Worm (Caenorhabditis elegans) whole organism, L1 larva: ENCODE data around the gene tag-115.

Source experiments
- F16B12.6 ChIP-seq: fragments of 150-350 bp; optimal IDR thresholded peaks from 2 replicates; lab custom pipeline; 2014; ENCODE audit warnings: missing biosample characterization, missing genetic modification characterization
- Y116A8C.19 ChIP-seq: sonication (generic microtip); optimal IDR thresholded peaks from 2 replicates; lab custom pipeline; 2016; ENCODE audit warnings: missing compliant biosample characterization, missing genetic modification characterization, borderline replicate concordance
- aly-2 ChIP-seq: fragments of 150-350 bp; optimal IDR thresholded peaks from 2 replicates; lab custom pipeline; 2014; ENCODE audit warnings: missing biosample characterization, missing genetic modification characterization
- ama-1 ChIP-seq: fragments of 150-350 bp; optimal IDR thresholded peaks from 2 replicates; lab custom pipeline; 2014
- ceh-8 ChIP-seq: fragments of 200-800 bp; sonication (Bioruptor generic); optimal IDR thresholded peaks from 2 replicates; lab custom pipeline; 2018; ENCODE audit warnings: mild to moderate bottlenecking, missing genetic modification characterization, moderate library complexity, missing compliant biosample characterization
- ceh-82 ChIP-seq, 3 experiments: fragments of 150-350 bp in 1 of 3; sonication (generic microtip) in 2 of 3; optimal IDR thresholded peaks; 2 replicates each; lab custom pipeline; 2014 to 2017; ENCODE audit warnings: missing biosample characterization in 3 of 3, missing genetic modification characterization in 3 of 3
- ceh-88 ChIP-seq: fragments of 200-800 bp; sonication (Bioruptor generic); IDR thresholded peaks from 2 replicates; pipeline ENCODE4 v1.3.6; 2022; ENCODE audit warnings: missing genetic modification characterization, missing compliant biosample characterization
- efl-1 ChIP-seq, 4 experiments: fragments of 150-350 bp; optimal IDR thresholded peaks in 3 of 4; peaks in 1 of 4; 1 replicate in 1 of 4; 2 replicates in 3 of 4; lab custom pipeline; 2014; ENCODE audit warnings: missing biosample characterization in 2 of 4, missing genetic modification characterization in 2 of 4, missing genetic modification reagents in 2 of 4
- efl-3 ChIP-seq: fragments of 200-800 bp; sonication (Bioruptor generic); optimal IDR thresholded peaks from 2 replicates; lab custom pipeline; 2018; ENCODE audit warnings: mild to moderate bottlenecking, missing genetic modification characterization, missing compliant biosample characterization
- egl-13 ChIP-seq: sonication (generic microtip); optimal IDR thresholded peaks from 2 replicates; lab custom pipeline; 2016; ENCODE audit warnings: missing genotype, missing genetic modification reagents, missing genetic modification characterization, missing compliant biosample characterization
- elt-3 ChIP-seq, 6 experiments: fragments of 150-350 bp in 1 of 6; sonication (generic microtip); optimal IDR thresholded peaks; 2 replicates each; lab custom pipeline; 2017 to 2018; ENCODE audit warnings: missing biosample characterization in 6 of 6, missing genetic modification characterization in 6 of 6, inconsistent platforms in 1 of 6
- ets-5 ChIP-seq: fragments of 200-800 bp; sonication (Bioruptor generic); IDR thresholded peaks from 2 replicates; pipeline ENCODE4 v1.3.6; 2022; ENCODE audit warnings: missing genetic modification characterization, missing compliant biosample characterization
- fkh-4 ChIP-seq: sonication (generic microtip); optimal IDR thresholded peaks from 2 replicates; lab custom pipeline; 2016; ENCODE audit warnings: missing compliant biosample characterization, missing genetic modification characterization, borderline replicate concordance
- grh-1 ChIP-seq: fragments of 200-800 bp; sonication (Bioruptor generic); IDR thresholded peaks from 2 replicates; pipeline ENCODE4 v1.3.6; 2022; ENCODE audit warnings: missing genetic modification reagents, missing genetic modification characterization, missing compliant biosample characterization
- hlh-17 ChIP-seq: fragments of 200-800 bp; sonication (Bioruptor generic); optimal IDR thresholded peaks from 2 replicates; lab custom pipeline; 2018; ENCODE audit warnings: missing genetic modification characterization, mild to moderate bottlenecking, missing compliant biosample characterization, moderate library complexity, borderline replicate concordance
- hpl-2 ChIP-seq: fragments of 150-350 bp; optimal IDR thresholded peaks from 2 replicates; lab custom pipeline; 2014; ENCODE audit warnings: missing biosample characterization, missing genetic modification reagents, missing genetic modification characterization
- irx-1 ChIP-seq: sonication (generic microtip); optimal IDR thresholded peaks from 2 replicates; lab custom pipeline; 2016; ENCODE audit warnings: missing genetic modification characterization, missing compliant biosample characterization
- jun-1 ChIP-seq: fragments of 150-350 bp; optimal IDR thresholded peaks from 2 replicates; lab custom pipeline; 2014; ENCODE audit warnings: missing biosample characterization, missing genetic modification reagents, missing genetic modification characterization
- lin-13 ChIP-seq: fragments of 150-350 bp; optimal IDR thresholded peaks from 2 replicates; lab custom pipeline; 2014; ENCODE audit warnings: missing biosample characterization, missing genetic modification reagents, missing genetic modification characterization
- lin-15B ChIP-seq: fragments of 150-350 bp; sonication (generic microtip); optimal IDR thresholded peaks from 3 replicates; lab custom pipeline; 2014; ENCODE audit warnings: missing biosample characterization, missing genetic modification characterization
- lin-35 ChIP-seq, 2 experiments: fragments of 150-350 bp; optimal IDR thresholded peaks; 2 replicates each; lab custom pipeline; 2014; ENCODE audit warnings: missing biosample characterization in 2 of 2, missing genetic modification characterization in 2 of 2, missing genetic modification reagents in 2 of 2
- lir-3 ChIP-seq: sonication (generic microtip); optimal IDR thresholded peaks from 2 replicates; lab custom pipeline; 2016; ENCODE audit warnings: mild to moderate bottlenecking, missing genetic modification characterization, moderate library complexity, missing compliant biosample characterization; ENCODE audit not compliant: poor library complexity
- mab-9 ChIP-seq: fragments of 200-800 bp; sonication (Bioruptor generic); IDR thresholded peaks from 2 replicates; pipeline ENCODE4 v1.3.6; 2022; ENCODE audit warnings: missing genetic modification reagents, missing genetic modification characterization, missing compliant biosample characterization
- nhr-12 ChIP-seq: sonication (generic microtip); optimal IDR thresholded peaks from 2 replicates; lab custom pipeline; 2017; ENCODE audit warnings: missing biosample characterization, missing genetic modification characterization
- nhr-47 ChIP-seq: sonication (generic microtip); optimal IDR thresholded peaks from 2 replicates; lab custom pipeline; 2016; ENCODE audit warnings: mild to moderate bottlenecking, missing genetic modification characterization, moderate library complexity, missing compliant biosample characterization
- nhr-71 ChIP-seq: sonication (generic microtip); optimal IDR thresholded peaks from 2 replicates; lab custom pipeline; 2016; ENCODE audit warnings: mild to moderate bottlenecking, missing genetic modification characterization, moderate library complexity, missing compliant biosample characterization
- nhr-76 ChIP-seq: sonication (generic microtip); optimal IDR thresholded peaks from 2 replicates; lab custom pipeline; 2017; ENCODE audit warnings: missing biosample characterization, missing genetic modification characterization
- nhr-84 ChIP-seq: sonication (generic microtip); optimal IDR thresholded peaks from 2 replicates; lab custom pipeline; 2017; ENCODE audit warnings: missing biosample characterization, missing genetic modification characterization
- nhr-85 ChIP-seq: sonication (generic microtip); peaks from one replicate; lab custom pipeline; 2016; ENCODE audit warnings: missing genetic modification characterization, inconsistent platforms, missing compliant biosample characterization
- pag-3 ChIP-seq: sonication (generic microtip); optimal IDR thresholded peaks from 2 replicates; lab custom pipeline; 2017; ENCODE audit warnings: missing genetic modification characterization, mild to moderate bottlenecking, missing compliant biosample characterization, antibody characterized with exemption, borderline replicate concordance; ENCODE audit not compliant: insufficient read depth
- rnt-1 ChIP-seq: sonication (generic microtip); optimal IDR thresholded peaks from 2 replicates; lab custom pipeline; 2016; ENCODE audit warnings: mild to moderate bottlenecking, missing genetic modification characterization, moderate library complexity, missing compliant biosample characterization
- skn-1 ChIP-seq: fragments of 150-350 bp; optimal IDR thresholded peaks from 2 replicates; lab custom pipeline; 2014; ENCODE audit warnings: missing biosample characterization, missing genetic modification characterization
- sox-4 ChIP-seq: sonication (generic microtip); optimal IDR thresholded peaks from 2 replicates; lab custom pipeline; 2016; ENCODE audit warnings: missing genetic modification characterization, missing compliant biosample characterization
- sptf-1 ChIP-seq: fragments of 150-350 bp; optimal IDR thresholded peaks from 2 replicates; lab custom pipeline; 2014; ENCODE audit warnings: missing biosample characterization, missing genetic modification characterization
- swsn-7 ChIP-seq: sonication (generic microtip); optimal IDR thresholded peaks from 2 replicates; lab custom pipeline; 2016; ENCODE audit warnings: missing genetic modification characterization, missing compliant biosample characterization
- tlp-1 ChIP-seq: fragments of 150-350 bp; optimal IDR thresholded peaks from 2 replicates; lab custom pipeline; 2014; ENCODE audit warnings: missing biosample characterization, missing genetic modification characterization
- unc-130 ChIP-seq: fragments of 150-350 bp; optimal IDR thresholded peaks from 2 replicates; lab custom pipeline; 2017; ENCODE audit warnings: missing biosample characterization, missing genetic modification characterization, inconsistent platforms
- unc-30 ChIP-seq: sonication (generic microtip); optimal IDR thresholded peaks from 2 replicates; lab custom pipeline; 2017; ENCODE audit warnings: missing biosample characterization, missing genetic modification characterization
- unc-62 ChIP-seq: fragments of 150-350 bp; optimal IDR thresholded peaks from 2 replicates; lab custom pipeline; 2014; ENCODE audit warnings: missing biosample characterization, missing genetic modification reagents, missing genetic modification characterization
- unc-98 ChIP-seq: fragments of 200-800 bp; sonication (Bioruptor generic); IDR thresholded peaks from 2 replicates; pipeline ENCODE4 v1.3.6; 2022; ENCODE audit warnings: missing genetic modification characterization, missing compliant biosample characterization
- vab-15 ChIP-seq: sonication (generic microtip); optimal IDR thresholded peaks from 2 replicates; lab custom pipeline; 2017; ENCODE audit warnings: missing genotype, mild to moderate bottlenecking, missing genetic modification characterization, missing compliant biosample characterization
- xbp-1 ChIP-seq: sonication (generic microtip); optimal IDR thresholded peaks from 2 replicates; lab custom pipeline; 2016; ENCODE audit warnings: missing genetic modification characterization, missing compliant biosample characterization
- zag-1 ChIP-seq: fragments of 150-350 bp; optimal IDR thresholded peaks from 2 replicates; lab custom pipeline; 2014; ENCODE audit warnings: missing biosample characterization, missing genetic modification characterization
- zip-4 ChIP-seq: fragments of 200-800 bp; sonication (Bioruptor generic); optimal IDR thresholded peaks from 2 replicates; lab custom pipeline; 2018; ENCODE audit warnings: mild to moderate bottlenecking, missing genetic modification characterization, moderate library complexity, missing compliant biosample characterization
- ztf-11 ChIP-seq, 2 experiments: sonication (generic microtip); optimal IDR thresholded peaks; 2 replicates each; lab custom pipeline; 2016 to 2017; ENCODE audit warnings: missing genetic modification characterization in 2 of 2, missing biosample characterization in 1 of 2, missing compliant biosample characterization in 1 of 2
- ztf-4 ChIP-seq: fragments of 150-350 bp; optimal IDR thresholded peaks from 2 replicates; lab custom pipeline; 2014; ENCODE audit warnings: missing biosample characterization, missing genetic modification characterization

Gene tag-115

ce11 chrIV:13240078-13240841 is 1.0 kb upstream of the tag-115 start, which contains the start of gene rpl-12 (continued):
- TF ChIP-seq pag-3 (tag; lab: Kevin White, UChicago), result no peak
- TF ChIP-seq nhr-12 (tag; lab: Kevin White, UChicago), result peak; percentile 35
- 0 out of 2 replicates have a peak, but pooled peaks have one; percentile 78 for TF ChIP-seq ets-5 (GFP tag; lab: Robert Waterston, UW)
- TF ChIP-seq unc-98 (GFP tag; lab: Robert Waterston, UW), result peak; percentile 91
- no peak for TF ChIP-seq unc-30 (tag; lab: Kevin White, UChicago)
- TF ChIP-seq nhr-85 (tag; lab: Kevin White, UChicago), result peak; percentile 99
- peak; percentile 94 for TF ChIP-seq sox-4 (tag; lab: Kevin White, UChicago)
- peak; percentile 99 for TF ChIP-seq swsn-7 (tag; lab: Kevin White, UChicago)
- TF ChIP-seq ceh-82 (tag; optimal IDR thresholded peaks at IDR 0.05; lab: Kevin White, UChicago), result peak; percentile 98 to 100 (median 99)
- peak; percentile 95 for TF ChIP-seq fkh-4 (tag; lab: Kevin White, UChicago)
- TF ChIP-seq ceh-8, result peak; percentile 98
- peak; percentile 98 for TF ChIP-seq ztf-4
- TF ChIP-seq nhr-47, result peak; percentile 99
- TF ChIP-seq grh-1 (GFP tag; lab: Robert Waterston, UW), result peak; percentile 97
- TF ChIP-seq irx-1 (tag; lab: Kevin White, UChicago), result peak; percentile 99
- peak in 1 of 2 experiments; percentile 96 for TF ChIP-seq ztf-11 (tag; optimal IDR thresholded peaks at IDR 0.05; lab: Kevin White, UChicago)
- peak; percentile 93 for TF ChIP-seq hpl-2 (GFP tag; lab: Kevin White, UChicago)
- TF ChIP-seq F16B12.6 (tag; lab: Kevin White, UChicago), result peak; percentile 79
- TF ChIP-seq zip-4 (GFP tag; lab: Kevin White, UChicago), result peak; percentile 95
- TF ChIP-seq xbp-1 (tag; lab: Kevin White, UChicago), result peak; percentile 99
- peak; percentile 100 for TF ChIP-seq nhr-71
- TF ChIP-seq aly-2, result peak; percentile 93
- TF ChIP-seq mab-9 (GFP tag; lab: Robert Waterston, UW), result peak; percentile 96
- TF ChIP-seq elt-3 (tag; optimal IDR thresholded peaks at IDR 0.05; lab: Kevin White, UChicago), result peak; percentile 86 to 99 (median 98)
- peak; percentile 58 for TF ChIP-seq efl-3
- peak; percentile 98 for TF ChIP-seq rnt-1 (tag; lab: Kevin White, UChicago)
- TF ChIP-seq lin-15B (tag; lab: Kevin White, UChicago), result peak; percentile 100
- TF ChIP-seq Y116A8C.19 (tag; lab: Kevin White, UChicago), result peak; percentile 25
- TF ChIP-seq jun-1 (tag; lab: Kevin White, UChicago), result peak; percentile 98
- TF ChIP-seq lin-13 (GFP tag; lab: Kevin White, UChicago), result peak; percentile 99
- TF ChIP-seq sptf-1 (tag; lab: Kevin White, UChicago), result no peak
- peak; percentile 98 for TF ChIP-seq efl-1 (optimal IDR thresholded peaks at IDR 0.05; lab: Kevin White, UChicago)
- TF ChIP-seq efl-1 (GFP tag; optimal IDR thresholded peaks at IDR 0.05 in 1 of 2; lab: Kevin White, UChicago), result peak; percentile 93 to 100
- TF ChIP-seq hlh-17 (GFP tag; lab: Kevin White, UChicago), result no peak
- peak; percentile 98 to 99 for TF ChIP-seq lin-35 (GFP tag; optimal IDR thresholded peaks at IDR 0.05; lab: Kevin White, UChicago)
- peak; percentile 97 for TF ChIP-seq egl-13 (tag; lab: Kevin White, UChicago)
- peak; percentile 21 for TF ChIP-seq unc-62
- TF ChIP-seq ama-1 (lab: Kevin White, UChicago), result peak; percentile 68
- no peak for TF ChIP-seq tlp-1 (tag; lab: Kevin White, UChicago)
- peak; percentile 100 for TF ChIP-seq unc-130
- TF ChIP-seq nhr-84, result peak; percentile 67
- peak; percentile 95 for TF ChIP-seq lir-3
- TF ChIP-seq ceh-88 (GFP tag; lab: Robert Waterston, UW), result peak; percentile 97
- TF ChIP-seq skn-1 (tag; lab: Kevin White, UChicago), result peak; percentile 96
- peak; percentile 94 for TF ChIP-seq zag-1 (tag; lab: Kevin White, UChicago)
- TF ChIP-seq vab-15 (tag; lab: Kevin White, UChicago), result peak; percentile 97
- TF ChIP-seq nhr-76, result peak; percentile 74
